Fruit fly (Drosophila melanogaster): ENCODE results near the gene Nnf1b.

Nnf1b gene

dm6 chr2L:821242-821985 lies 11.0 kb downstream of the Nnf1b start, which contains the start of gene CG3662 (continued):
- TF ChIP-seq CG33213 (GFP tag; optimal IDR thresholded peaks at IDR 0.05): peak; percentile 22
- TF ChIP-seq bcd (GFP tag; optimal IDR thresholded peaks at IDR 0.05): peak; percentile 16
- no peak for TF ChIP-seq Oaz (GFP tag; IDR thresholded peaks at IDR 0.05)
- TF ChIP-seq gfzf (GFP tag; optimal IDR thresholded peaks at IDR 0.05): peak; percentile 97
- TF ChIP-seq HmgZ (tag; optimal IDR thresholded peaks at IDR 0.05): peak; percentile 82
- TF ChIP-seq chif (GFP tag; optimal IDR thresholded peaks at IDR 0.05): no peak
- no peak for TF ChIP-seq ind (GFP tag; optimal IDR thresholded peaks at IDR 0.05)
- TF ChIP-seq E2f2 (GFP tag; IDR thresholded peaks at IDR 0.05): peak; percentile 99
- TF ChIP-seq CG17829 (tag; optimal IDR thresholded peaks at IDR 0.05): peak; percentile 7
- TF ChIP-seq CG15514 (GFP tag; optimal IDR thresholded peaks at IDR 0.05): peak; percentile 87
- no peak for TF ChIP-seq HLH54F (GFP tag; optimal IDR thresholded peaks at IDR 0.05)
- TF ChIP-seq so (GFP tag; IDR thresholded peaks at IDR 0.05): 0 out of 3 replicates have a peak, but pooled peaks have one; percentile 29
- TF ChIP-seq Lhr (GFP tag; optimal IDR thresholded peaks at IDR 0.05): peak; percentile 69
- TF ChIP-seq Nf-YC (tag; optimal IDR thresholded peaks at IDR 0.05): peak; percentile 20
- peak; percentile 29 for TF ChIP-seq CG2712 (tag; optimal IDR thresholded peaks at IDR 0.05)
- TF ChIP-seq Sin3A (optimal IDR thresholded peaks at IDR 0.05): peak; percentile 46
- no peak for TF ChIP-seq CG7556 (GFP tag; optimal IDR thresholded peaks at IDR 0.05)
- no peak for TF ChIP-seq CG1647 (GFP tag; optimal IDR thresholded peaks at IDR 0.05)
- TF ChIP-seq CG17186 (GFP tag; optimal IDR thresholded peaks at IDR 0.05): peak; percentile 83
- peak; percentile 17 for TF ChIP-seq nmo (GFP tag; optimal IDR thresholded peaks at IDR 0.05)
- TF ChIP-seq trem (tag; optimal IDR thresholded peaks at IDR 0.05): peak; percentile 76
- TF ChIP-seq CG9727 (GFP tag; optimal IDR thresholded peaks at IDR 0.05): no peak
- peak; percentile 33 for TF ChIP-seq Fer1 (GFP tag; optimal IDR thresholded peaks at IDR 0.05)
- no peak for TF ChIP-seq CG18476 (GFP tag; optimal IDR thresholded peaks at IDR 0.05)
- TF ChIP-seq CG3847 (GFP tag; IDR thresholded peaks at IDR 0.05): peak; percentile 72
- peak; percentile 39 for TF ChIP-seq CoRest (tag; optimal IDR thresholded peaks at IDR 0.05)
- TF ChIP-seq gro (GFP tag; optimal IDR thresholded peaks at IDR 0.05): peak; percentile 33
- peak; percentile 29 for TF ChIP-seq CG12299 (tag; optimal IDR thresholded peaks at IDR 0.05)
- TF ChIP-seq CG1603 (tag; optimal IDR thresholded peaks at IDR 0.05): peak; percentile 81
- TF ChIP-seq CG3995 (GFP tag; optimal IDR thresholded peaks at IDR 0.05): no peak
- TF ChIP-seq CG32772 (GFP tag; IDR thresholded peaks at IDR 0.05): no peak
- TF ChIP-seq vvl (GFP tag; IDR thresholded peaks at IDR 0.05): 0 out of 2 replicates have a peak, but pooled peaks have one; percentile 24
- peak; percentile 65 for TF ChIP-seq CG2116 (GFP tag; optimal IDR thresholded peaks at IDR 0.05)
- peak; percentile 87 for TF ChIP-seq CG4617 (GFP tag; optimal IDR thresholded peaks at IDR 0.05; ENCODE audit: borderline replicate concordance)
- no peak for TF ChIP-seq Sry-β (GFP tag; optimal IDR thresholded peaks at IDR 0.05)
- TF ChIP-seq p53 (GFP tag; optimal IDR thresholded peaks at IDR 0.05): peak; percentile 11
- TF ChIP-seq HLHmδ (GFP tag; optimal IDR thresholded peaks at IDR 0.05): peak; percentile 11
- TF ChIP-seq CG13624 (GFP tag; optimal IDR thresholded peaks at IDR 0.05): peak; percentile 97
- TF ChIP-seq CG8290 (GFP tag; optimal IDR thresholded peaks at IDR 0.05): no peak
- TF ChIP-seq CG8290 (tag; optimal IDR thresholded peaks at IDR 0.05): no peak
- TF ChIP-seq CG16815 (GFP tag; optimal IDR thresholded peaks at IDR 0.05): no peak
- TF ChIP-seq HHEX (GFP tag; optimal IDR thresholded peaks at IDR 0.05): no peak
- TF ChIP-seq Dad (GFP tag; optimal IDR thresholded peaks at IDR 0.05): no peak
- TF ChIP-seq amos (GFP tag; IDR thresholded peaks at IDR 0.05; ENCODE audit: partially characterized antibody): peak; percentile 46; the same call in 1 of the 2 replicates
- TF ChIP-seq da (GFP tag; optimal IDR thresholded peaks at IDR 0.05): no peak
- TF ChIP-seq Vsx1 (GFP tag; optimal IDR thresholded peaks at IDR 0.05): no peak
- 0 out of 4 replicates have a peak, but pooled peaks have one; percentile 27 for TF ChIP-seq chinmo (GFP tag; IDR thresholded peaks at IDR 0.05; ENCODE audit: partially characterized antibody)
- TF ChIP-seq grau (tag; optimal IDR thresholded peaks at IDR 0.05): peak; percentile 19
- 0 out of 2 replicates have a peak, but pooled peaks have one; percentile 32 for TF ChIP-seq CG32767 (GFP tag; IDR thresholded peaks at IDR 0.05)

Measured in whole organism, embryonic.